Worm (Caenorhabditis elegans) whole organism, midembryonic: ENCODE data around the gene K08H2.10.

Source experiments
- T22C8.4 ChIP-seq: fragments of 200-800 bp; sonication (Bioruptor generic); IDR thresholded peaks from 2 replicates; pipeline ENCODE4 v1.3.6; 2022; ENCODE audit warnings: missing genetic modification characterization, missing compliant biosample characterization
- cog-1 ChIP-seq: sonication (generic microtip); optimal IDR thresholded peaks from 2 replicates; lab custom pipeline; 2016; ENCODE audit warnings: missing genetic modification characterization, missing compliant biosample characterization
- flt-1 ChIP-seq: fragments of 200-800 bp; sonication (Bioruptor generic); IDR thresholded peaks from 2 replicates; pipeline ENCODE4 v1.3.6; 2022; ENCODE audit warnings: missing genetic modification characterization, missing compliant biosample characterization
- klf-2 ChIP-seq: fragments of 200-800 bp; sonication (Bioruptor generic); conservative IDR thresholded peaks from 2 replicates; pipeline ENCODE4 v1.3.6; 2022; ENCODE audit warnings: missing genetic modification reagents, missing genetic modification characterization, missing compliant biosample characterization
- ref-1 ChIP-seq: fragments of 200-800 bp; sonication (Bioruptor generic); conservative IDR thresholded peaks from 2 replicates; pipeline ENCODE4 v1.3.6; 2022; ENCODE audit warnings: missing genetic modification reagents, missing genetic modification characterization, missing compliant biosample characterization
- tab-1 ChIP-seq: fragments of 200-800 bp; sonication (Bioruptor generic); IDR thresholded peaks from 2 replicates; pipeline ENCODE4 v1.3.6; 2022; ENCODE audit warnings: missing genetic modification characterization, missing compliant biosample characterization
- ztf-23 ChIP-seq: fragments of 200-800 bp; sonication (Bioruptor generic); IDR thresholded peaks from 2 replicates; pipeline ENCODE4 v1.3.6; 2022; ENCODE audit warnings: missing genetic modification reagents, missing genetic modification characterization, missing compliant biosample characterization

DNA sequence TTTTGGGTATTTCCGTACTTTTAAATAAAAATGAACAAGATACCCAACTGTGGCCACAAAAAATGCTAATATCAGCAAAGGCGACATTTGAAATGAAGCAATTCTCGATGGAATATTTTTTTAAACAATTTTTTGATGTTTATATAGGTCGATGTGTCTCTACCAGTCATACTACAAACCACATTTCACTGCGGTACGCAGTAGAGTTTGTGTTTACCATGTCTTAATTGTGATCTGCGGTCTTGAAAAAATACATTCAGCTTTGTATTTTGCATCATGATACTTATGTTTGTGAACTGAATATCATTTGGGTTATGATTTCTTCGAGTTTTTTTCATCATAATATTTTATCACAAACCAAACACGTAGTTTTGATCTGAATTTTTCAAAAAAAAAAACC lies 26.5 kb downstream of the K08H2.10 start, which contains the start of gene cyp-14A4:
- TF ChIP-seq ref-1 (no peak), flt-1 (no peak), tab-1 (no peak), ztf-23 (no peak), klf-2 (GFP tag; lab: Robert Waterston, UW) (no peak), cog-1 (tag; lab: Kevin White, UChicago) (no peak), T22C8.4 (GFP tag; lab: Robert Waterston, UW) (no peak)
